Fruit fly (Drosophila melanogaster): ENCODE data around the gene CG13065.

CG13065 gene

dm6 chr3L:16303078-16303477, 25.8 kb downstream of the CG13065 start, which contains the start of gene CG13044:
TSS of gene CG13044 (minus strand) at chr3L:16303178.
- TF ChIP-seq noc (tag; optimal IDR thresholded peaks at IDR 0.05) = no peak

- TF ChIP-seq noc (tag; optimal IDR thresholded peaks at IDR 0.05) = no peak
Measured at dm6 chr3L:16303982-16304381, 26.7 kb downstream of the CG13065 start, which contains the start of gene CG43249. TSS of gene CG43249 (plus strand) at chr3L:16304282.

- no peak for TF ChIP-seq noc (tag; optimal IDR thresholded peaks at IDR 0.05)
Measured at dm6 chr3L:16305820-16306650, 28.8 kb downstream of the CG13065 start, which contains the start of the genes CG13043 and CG13063. TSS of gene CG13043 (minus strand) at chr3L:16305870. TSS of gene CG13063 (plus strand) at chr3L:16306600.

dm6 chr3L:16308380-16308779, 31.1 kb downstream of the CG13065 start, which contains the start of gene CG13042:
TSS of gene CG13042 (minus strand) at chr3L:16308480.
- TF ChIP-seq noc (tag; optimal IDR thresholded peaks at IDR 0.05) = no peak

- peak; percentile 61 for TF ChIP-seq noc (tag; optimal IDR thresholded peaks at IDR 0.05)
Measured at dm6 chr3L:16309972-16310371, 32.7 kb downstream of the CG13065 start.

- no peak for TF ChIP-seq noc (tag; optimal IDR thresholded peaks at IDR 0.05)
Measured at dm6 chr3L:16313985-16314384, 36.8 kb downstream of the CG13065 start, which contains the start of gene CG13062. TSS of gene CG13062 (plus strand) at chr3L:16314285.

- no peak for TF ChIP-seq noc (tag; optimal IDR thresholded peaks at IDR 0.05)
Measured at dm6 chr3L:16317724-16318123, 40.5 kb downstream of the CG13065 start, which contains the start of gene Nplp3. TSS of gene Nplp3 (plus strand) at chr3L:16318024.

- no peak for TF ChIP-seq noc (tag; optimal IDR thresholded peaks at IDR 0.05)
Measured at dm6 chr3L:16319399-16319906, 42.2 kb downstream of the CG13065 start, which contains the start of the genes CG13041 and CG13060. TSS of gene CG13041 (minus strand) at chr3L:16319526. TSS of gene CG13060 (plus strand) at chr3L:16319856.

dm6 chr3L:16321172-16321571, 43.9 kb downstream of the CG13065 start, which contains the start of gene CG42718:
TSS of gene CG42718 (minus strand) at chr3L:16321272.
- no peak for TF ChIP-seq noc (tag; optimal IDR thresholded peaks at IDR 0.05)

dm6 chr3L:16323372-16323771, 46.1 kb downstream of the CG13065 start, which contains the start of gene CG13059:
TSS of gene CG13059 (plus strand) at chr3L:16323672.
- TF ChIP-seq noc (tag; optimal IDR thresholded peaks at IDR 0.05) = no peak

dm6 chr3L:16326657-16327056, 49.4 kb downstream of the CG13065 start, which contains the start of the genes CG13040 and CG13039:
TSS of gene CG13040 (minus strand) at chr3L:16326757.
TSS of gene CG13039 (minus strand) at chr3L:16326762.
- no peak for TF ChIP-seq noc (tag; optimal IDR thresholded peaks at IDR 0.05)

dm6 chr3L:16327776-16328175, 50.5 kb downstream of the CG13065 start, which contains the start of gene CG13038:
TSS of gene CG13038 (minus strand) at chr3L:16327893.
- TF ChIP-seq noc (tag; optimal IDR thresholded peaks at IDR 0.05) = no peak

Measured in whole organism, larva.